Worm (Caenorhabditis elegans): ENCODE results near the gene flwr-1.

ce11 chrX:15006847-15007358 lies 36.8 kb upstream of the flwr-1 start, which contains the start of gene ergi-2:
- TF ChIP-seq dao-5 (tag; optimal IDR thresholded peaks at IDR 0.05) = no peak
- no peak for TF ChIP-seq him-1 (tag; optimal IDR thresholded peaks at IDR 0.05)
- no peak for TF ChIP-seq W03F9.2 (tag; optimal IDR thresholded peaks at IDR 0.05)

All from whole organism, L4/young adult.